Worm (Caenorhabditis elegans): ENCODE results near the gene srt-20.

DNA sequence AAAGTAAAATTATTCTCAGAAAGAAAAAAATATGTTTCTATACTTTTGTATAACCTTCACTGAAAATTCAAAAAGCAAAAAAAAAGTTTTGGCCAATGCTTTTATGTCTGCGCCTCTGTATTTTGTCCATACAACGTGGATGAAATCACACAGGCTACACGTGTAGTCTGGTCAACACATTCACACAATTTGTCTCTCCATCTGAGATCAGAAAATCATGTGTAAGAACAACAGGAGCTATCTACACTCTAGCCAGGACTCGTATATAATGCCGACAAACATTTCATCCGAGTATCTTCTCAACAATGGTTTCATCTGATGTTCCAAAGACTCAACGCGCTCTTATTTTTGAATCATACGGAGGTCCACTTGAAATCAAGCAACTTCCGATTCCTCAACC is 48.2 kb upstream of the srt-20 start, which contains the start of gene D2063.1:
- no peak for TF ChIP-seq dpl-1 (GFP tag; optimal IDR thresholded peaks at IDR 0.05)
- no peak for TF ChIP-seq daf-16 (GFP tag; optimal IDR thresholded peaks at IDR 0.05)
- no peak for TF ChIP-seq daf-16 (tag; optimal IDR thresholded peaks at IDR 0.05)
- TF ChIP-seq mes-2 (tag; optimal IDR thresholded peaks at IDR 0.05; ENCODE audit: poor library complexity, severe bottlenecking): no peak
- TF ChIP-seq lin-15B (tag; optimal IDR thresholded peaks at IDR 0.05): no peak

Data from whole organism, L4 larva.